Fruit fly (Drosophila melanogaster) whole organism, embryonic: ENCODE results near the gene qtc.

Experiments used
- Adf1 ChIP-seq: fragments of 200-800 bp; sonication (Bioruptor generic); IDR thresholded peaks from 2 replicates; pipeline ENCODE4 v1.3.6; 2022; ENCODE audit warnings: missing biosample characterization, missing genetic modification characterization
- Awh ChIP-seq: fragments of 200-800 bp; sonication (Bioruptor generic); IDR thresholded peaks from 2 replicates; pipeline ENCODE4, ENCODE4 v1.3.6; 2022; ENCODE audit warnings: missing biosample characterization, missing genetic modification characterization
- B-H2 ChIP-seq: fragments of 200-800 bp; sonication (Bioruptor generic); optimal IDR thresholded peaks from 2 replicates; lab custom pipeline; 2018; ENCODE audit warnings: missing biosample characterization, mild to moderate bottlenecking, missing genetic modification characterization
- CG11247 ChIP-seq: fragments of 200-800 bp; sonication (Bioruptor generic); IDR thresholded peaks from 2 replicates; pipeline ENCODE4 v1.3.6; 2022; ENCODE audit warnings: missing biosample characterization, missing genetic modification characterization
- CG11504 ChIP-seq: fragments of 200-800 bp; sonication (Bioruptor generic); optimal IDR thresholded peaks from 3 replicates; lab custom pipeline; 2019; ENCODE audit warnings: missing biosample characterization, mild to moderate bottlenecking, missing genetic modification characterization, moderate library complexity
- CG12942 ChIP-seq: fragments of 200-800 bp; sonication (Bioruptor generic); optimal IDR thresholded peaks from 3 replicates; lab custom pipeline; 2016; ENCODE audit warnings: missing biosample characterization, missing genetic modification characterization
- CG13894 ChIP-seq: fragments of 200-800 bp; sonication (Bioruptor generic); optimal IDR thresholded peaks from 3 replicates; lab custom pipeline; 2018; ENCODE audit warnings: missing biosample characterization, mild to moderate bottlenecking, missing genetic modification characterization, moderate library complexity
- CG14710 ChIP-seq: fragments of 200-800 bp; sonication (Bioruptor generic); optimal IDR thresholded peaks from 3 replicates; lab custom pipeline; 2019; ENCODE audit warnings: missing biosample characterization, mild to moderate bottlenecking, missing genetic modification characterization, moderate library complexity
- CG15601 ChIP-seq: fragments of 200-800 bp; sonication (Bioruptor generic); optimal IDR thresholded peaks from 3 replicates; lab custom pipeline; 2019; ENCODE audit warnings: missing biosample characterization, mild to moderate bottlenecking, missing genetic modification characterization, moderate library complexity
- CG15696 ChIP-seq: fragments of 200-800 bp; sonication (Bioruptor generic); optimal IDR thresholded peaks from 2 replicates; lab custom pipeline; 2019; ENCODE audit warnings: missing biosample characterization, mild to moderate bottlenecking, missing genetic modification characterization, moderate library complexity
- CG1602 ChIP-seq: fragments of 200-800 bp; sonication (Bioruptor generic); optimal IDR thresholded peaks from 3 replicates; lab custom pipeline; 2016; ENCODE audit warnings: missing biosample characterization, missing genetic modification characterization
- CG16813 ChIP-seq: fragments of 200-800 bp; sonication (Bioruptor generic); IDR thresholded peaks from 3 replicates; pipeline ENCODE4 v1.3.6; 2022; ENCODE audit warnings: missing biosample characterization, missing genetic modification characterization; ENCODE audit not compliant: partially characterized antibody
- CG2678 ChIP-seq: fragments of 200-800 bp; sonication (Bioruptor generic); optimal IDR thresholded peaks from 3 replicates; lab custom pipeline; 2019; ENCODE audit warnings: missing biosample characterization, mild to moderate bottlenecking, missing genetic modification characterization, moderate library complexity
- CG2875 ChIP-seq: fragments of 200-800 bp; sonication (Bioruptor generic); optimal IDR thresholded peaks from 2 replicates; lab custom pipeline; 2017; ENCODE audit warnings: missing biosample characterization, mild to moderate bottlenecking, missing genetic modification characterization, missing genetic modification reagents
- CG34224 ChIP-seq: fragments of 200-800 bp; sonication (Bioruptor generic); IDR thresholded peaks from 3 replicates; pipeline ENCODE4 v1.3.6; 2022; ENCODE audit warnings: missing biosample characterization, missing genetic modification characterization; ENCODE audit not compliant: partially characterized antibody
- CG43689 ChIP-seq: fragments of 200-800 bp; sonication (Bioruptor generic); IDR thresholded peaks from 2 replicates; pipeline ENCODE4 v1.3.6; 2022; ENCODE audit warnings: missing biosample characterization, missing genetic modification characterization
- CG4617 ChIP-seq: fragments of 200-800 bp; sonication (Bioruptor generic); optimal IDR thresholded peaks from 3 replicates; lab custom pipeline; 2016; ENCODE audit warnings: missing biosample characterization, missing genetic modification characterization, borderline replicate concordance
- CG8290 ChIP-seq, 3 experiments: fragments of 200-800 bp; sonication (Bioruptor generic); optimal IDR thresholded peaks; 2 replicates each; lab custom pipeline; 2016 to 2019; ENCODE audit warnings: missing biosample characterization in 3 of 3, missing genetic modification characterization in 3 of 3, mild to moderate bottlenecking in 2 of 3, moderate library complexity in 1 of 3
- CG8765 ChIP-seq: fragments of 200-800 bp; sonication (Bioruptor generic); IDR thresholded peaks from 2 replicates; pipeline ENCODE4 v1.3.6; 2022; ENCODE audit warnings: missing biosample characterization, missing genetic modification characterization
- CG9876 ChIP-seq: fragments of 200-800 bp; sonication (Bioruptor generic); optimal IDR thresholded peaks from 2 replicates; lab custom pipeline; 2016; ENCODE audit warnings: missing biosample characterization, missing genetic modification characterization
- Gug ChIP-seq: fragments of 200-800 bp; sonication (Bioruptor generic); IDR thresholded peaks from 4 replicates; pipeline ENCODE4 v1.3.6; 2022; ENCODE audit warnings: missing biosample characterization, missing genetic modification characterization
- HHEX ChIP-seq: fragments of 200-800 bp; sonication (Bioruptor generic); optimal IDR thresholded peaks from 3 replicates; lab custom pipeline; 2017; ENCODE audit warnings: missing biosample characterization, mild to moderate bottlenecking, missing genetic modification characterization, missing genetic modification reagents
- Med ChIP-seq: fragments of 200-800 bp; sonication (Bioruptor generic); peaks from one replicate; lab custom pipeline; 2016; ENCODE audit warnings: missing biosample characterization, missing genetic modification characterization, mild to moderate bottlenecking, inconsistent platforms, moderate library complexity
- NC2β ChIP-seq: fragments of 200-800 bp; sonication (Bioruptor generic); optimal IDR thresholded peaks from 2 replicates; lab custom pipeline; 2016; ENCODE audit warnings: missing biosample characterization, missing genetic modification characterization
- Nf-YC ChIP-seq: fragments of 200-800 bp; optimal IDR thresholded peaks from 3 replicates; lab custom pipeline; 2019; ENCODE audit warnings: missing biosample characterization, mild to moderate bottlenecking, missing genetic modification characterization, moderate library complexity
- Rfx ChIP-seq: fragments of 200-800 bp; sonication (Bioruptor generic); IDR thresholded peaks from 2 replicates; pipeline ENCODE4 v1.3.6; 2022; ENCODE audit warnings: missing biosample characterization, missing genetic modification characterization
- Sin3A ChIP-seq: fragments of >200 bp; optimal IDR thresholded peaks from 2 replicates; lab custom pipeline; 2018
- Sry-δ ChIP-seq: fragments of 200-800 bp; sonication (Bioruptor generic); optimal IDR thresholded peaks from 2 replicates; lab custom pipeline; 2016; ENCODE audit warnings: missing biosample characterization, missing genetic modification characterization
- TFAM ChIP-seq: fragments of 200-800 bp; sonication (Bioruptor generic); optimal IDR thresholded peaks from 2 replicates; lab custom pipeline; 2017; ENCODE audit warnings: missing biosample characterization, missing genetic modification characterization, inconsistent platforms
- Xbp1 ChIP-seq: fragments of 200-800 bp; sonication (Bioruptor generic); optimal IDR thresholded peaks from 3 replicates; lab custom pipeline; 2016; ENCODE audit warnings: missing biosample characterization, mild to moderate bottlenecking, missing genetic modification characterization
- ash1 ChIP-seq: fragments of 200-800 bp; sonication (Bioruptor generic); optimal IDR thresholded peaks from 2 replicates; lab custom pipeline; 2018; ENCODE audit warnings: missing biosample characterization, mild to moderate bottlenecking, missing genetic modification characterization
- ato ChIP-seq: fragments of 200-800 bp; sonication (Bioruptor generic); IDR thresholded peaks from 2 replicates; pipeline ENCODE4 v1.3.6; 2022; ENCODE audit warnings: missing biosample characterization, missing genetic modification characterization; ENCODE audit not compliant: partially characterized antibody
- bab2 ChIP-seq: fragments of 200-800 bp; sonication (Bioruptor generic); optimal IDR thresholded peaks from 2 replicates; lab custom pipeline; 2016; ENCODE audit warnings: missing biosample characterization, missing genetic modification characterization
- bbx ChIP-seq: fragments of 200-800 bp; sonication (Bioruptor generic); IDR thresholded peaks from 2 replicates; pipeline ENCODE4 v1.3.6; 2022; ENCODE audit warnings: missing biosample characterization, missing genetic modification characterization; ENCODE audit not compliant: partially characterized antibody
- crc ChIP-seq: fragments of 200-800 bp; sonication (Bioruptor generic); optimal IDR thresholded peaks from 2 replicates; lab custom pipeline; 2016; ENCODE audit warnings: missing biosample characterization, missing genetic modification characterization
- exex ChIP-seq: fragments of 200-800 bp; sonication (Bioruptor generic); optimal IDR thresholded peaks from 4 replicates; lab custom pipeline; 2018; ENCODE audit warnings: missing biosample characterization, mild to moderate bottlenecking, missing genetic modification characterization, moderate library complexity
- gcm ChIP-seq: fragments of 200-800 bp; sonication (Bioruptor generic); optimal IDR thresholded peaks from 2 replicates; lab custom pipeline; 2019; ENCODE audit warnings: missing biosample characterization, mild to moderate bottlenecking, missing genetic modification characterization, moderate library complexity
- gfzf ChIP-seq: fragments of 200-800 bp; sonication (Bioruptor generic); optimal IDR thresholded peaks from 2 replicates; lab custom pipeline; 2016; ENCODE audit warnings: missing biosample characterization, mild to moderate bottlenecking, missing genetic modification characterization, moderate library complexity
- gsb ChIP-seq: fragments of 200-800 bp; sonication (Bioruptor generic); IDR thresholded peaks from 2 replicates; pipeline ENCODE4 v1.3.6; 2022; ENCODE audit warnings: missing biosample characterization, missing genetic modification characterization
- jumu ChIP-seq: fragments of 200-800 bp; sonication (Bioruptor generic); optimal IDR thresholded peaks from 3 replicates; lab custom pipeline; 2016; ENCODE audit warnings: missing biosample characterization, missing genetic modification characterization
- lilli ChIP-seq: fragments of 200-800 bp; sonication (Bioruptor generic); optimal IDR thresholded peaks from 3 replicates; lab custom pipeline; 2016; ENCODE audit warnings: missing biosample characterization, missing genetic modification characterization
- nerfin-2 ChIP-seq: fragments of 200-800 bp; sonication (Bioruptor generic); IDR thresholded peaks from 2 replicates; pipeline ENCODE4 v1.3.6; 2022; ENCODE audit warnings: missing biosample characterization, missing genetic modification characterization; ENCODE audit not compliant: partially characterized antibody
- ranshi ChIP-seq: fragments of 200-800 bp; sonication (Bioruptor generic); IDR thresholded peaks from 2 replicates; pipeline ENCODE4 v1.3.6; 2022; ENCODE audit warnings: missing biosample characterization, missing genetic modification characterization
- repo ChIP-seq: fragments of 200-800 bp; sonication (Bioruptor generic); optimal IDR thresholded peaks from 2 replicates; lab custom pipeline; 2016; ENCODE audit warnings: missing biosample characterization, missing genetic modification characterization
- ttk ChIP-seq: fragments of 200-800 bp; sonication (Bioruptor generic); IDR thresholded peaks from 2 replicates; pipeline ENCODE4 v2.1.2; 2022; ENCODE audit warnings: missing biosample characterization, missing genetic modification characterization
- zen ChIP-seq: fragments of 200-800 bp; sonication (Bioruptor generic); optimal IDR thresholded peaks from 3 replicates; lab custom pipeline; 2018; ENCODE audit warnings: missing biosample characterization, mild to moderate bottlenecking, missing genetic modification characterization, moderate library complexity

The qtc gene

dm6 chr2L:5052367-5052914 lies 8.2 kb upstream of the qtc start, which contains the start of gene senju (continued):
- TF ChIP-seq CG8765 (GFP tag; lab: Robert Waterston, UW) = peak; percentile 50
- peak; percentile 85 for TF ChIP-seq ranshi (GFP tag; lab: Robert Waterston, UW)
- peak; percentile 81 for TF ChIP-seq Gug (GFP tag; lab: Robert Waterston, UW)
- TF ChIP-seq gcm (GFP tag; lab: Kevin White, UChicago) = peak; percentile 41
- peak; percentile 45 for TF ChIP-seq Sry-δ (GFP tag; lab: Kevin White, UChicago)
- TF ChIP-seq Adf1 (GFP tag; lab: Robert Waterston, UW) = peak; percentile 62
- peak; percentile 83 for TF ChIP-seq Awh (GFP tag; lab: Robert Waterston, UW)
- peak; percentile 80 for TF ChIP-seq CG2875 (GFP tag; lab: Kevin White, UChicago)
- peak; percentile 69 for TF ChIP-seq CG1602 (GFP tag; lab: Kevin White, UChicago)
- peak; percentile 72 for TF ChIP-seq CG8290 (GFP tag; optimal IDR thresholded peaks at IDR 0.05; lab: Kevin White, UChicago)
- TF ChIP-seq CG8290 (tag; optimal IDR thresholded peaks at IDR 0.05; lab: Kevin White, UChicago) = peak; percentile 33 to 91
- peak; percentile 44 for TF ChIP-seq gfzf (GFP tag; lab: Kevin White, UChicago)
- TF ChIP-seq zen (tag; lab: Kevin White, UChicago) = peak; percentile 53
- TF ChIP-seq nerfin-2 (GFP tag; lab: Robert Waterston, UW) = no peak

DNA sequence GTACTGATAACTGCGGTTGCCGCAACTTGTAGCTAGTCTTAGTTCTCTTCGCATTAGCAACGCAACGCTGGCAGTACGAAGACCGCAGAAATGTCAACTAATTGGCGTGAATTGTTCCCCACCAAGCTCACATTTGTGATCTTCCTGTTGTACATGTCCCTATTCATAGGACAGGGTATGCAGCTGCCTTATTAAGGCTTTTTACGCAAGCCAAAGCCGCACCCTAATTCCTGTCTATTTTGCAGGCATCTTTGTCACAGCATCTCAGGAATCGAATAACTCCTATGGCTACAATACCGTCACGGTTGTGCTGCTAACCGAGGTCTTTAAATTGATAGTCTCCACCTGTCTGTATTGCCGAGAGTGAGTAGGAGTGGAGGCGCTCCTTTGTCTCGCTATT lies 7.6 kb upstream of the qtc start, which contains the start of gene eIF3h:
eIF3h (minus strand) TSS at position 101 of the 400 bp plus-strand sequence.
- TF ChIP-seq CG11247 (GFP tag; lab: Robert Waterston, UW) (no peak), CG11504 (tag; lab: Kevin White, UChicago) (peak; percentile 42), CG43689 (GFP tag; lab: Robert Waterston, UW) (no peak), jumu (GFP tag; lab: Kevin White, UChicago) (no peak)

DNA sequence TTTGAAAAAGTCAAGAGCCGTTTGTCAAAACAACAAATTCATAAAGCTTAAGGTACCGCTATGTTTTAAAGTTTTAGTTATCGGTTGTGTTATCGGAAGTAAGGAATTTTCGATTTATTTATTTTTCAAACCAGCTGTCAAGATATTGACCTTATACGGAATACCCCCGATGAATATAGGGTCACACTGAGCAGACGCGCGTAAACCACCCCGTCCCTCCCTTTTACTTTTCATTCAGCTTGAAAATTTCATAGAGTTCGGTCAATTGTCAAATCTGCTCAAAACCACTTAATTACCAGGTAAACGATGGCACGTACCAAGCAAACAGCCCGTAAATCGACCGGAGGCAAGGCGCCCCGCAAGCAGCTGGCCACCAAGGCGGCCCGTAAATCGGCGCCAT lies 5.7 kb upstream of the qtc start, which contains the start of the genes CG14036 and His3.3A:
CG14036 (minus strand) TSS at position 64 of the 400 bp plus-strand sequence.
His3.3A (plus strand) TSS at position 106 of the 400 bp plus-strand sequence.
- TF ChIP-seq CG15696 (tag; lab: Kevin White, UChicago) (peak; percentile 21), lilli (GFP tag; lab: Kevin White, UChicago) (peak; percentile 38), crc (GFP tag; lab: Kevin White, UChicago) (no peak), Med (GFP tag; lab: Kevin White, UChicago) (peak; percentile 87), CG16813 (peak; percentile 69), gsb (0 out of 2 replicates have a peak, but pooled peaks have one; percentile 32), CG4617 (peak; percentile 43), exex (tag; lab: Kevin White, UChicago) (no peak), CG13894 (tag; lab: Kevin White, UChicago) (peak; percentile 41), bbx (GFP tag; lab: Robert Waterston, UW) (peak; percentile 60), CG9876 (no peak), CG15601 (tag; lab: Kevin White, UChicago) (peak; percentile 23), Xbp1 (GFP tag; lab: Kevin White, UChicago) (peak; percentile 18), NC2β (GFP tag; lab: Kevin White, UChicago) (peak; percentile 4), repo (GFP tag; lab: Kevin White, UChicago) (no peak), CG12942 (no peak), Rfx (GFP tag; lab: Robert Waterston, UW) (peak; percentile 42), ash1 (GFP tag; lab: Kevin White, UChicago) (peak; percentile 13), HHEX (GFP tag; lab: Kevin White, UChicago) (peak; percentile 24), Nf-YC (peak; percentile 37), ttk (GFP tag; lab: Robert Waterston, UW) (no peak), CG34224 (GFP tag; lab: Robert Waterston, UW) (peak; percentile 80), jumu (GFP tag; lab: Kevin White, UChicago) (peak; percentile 24), CG2678 (tag; lab: Kevin White, UChicago) (peak; percentile 14), Sin3A (lab: Kevin White, UChicago) (peak; percentile 46), ato (GFP tag; lab: Robert Waterston, UW) (0 out of 2 replicates have a peak, but pooled peaks have one; percentile 25), B-H2 (peak; percentile 30), CG14710 (tag; lab: Kevin White, UChicago) (peak; percentile 97), TFAM (GFP tag; lab: Kevin White, UChicago) (no peak), bab2 (GFP tag; lab: Kevin White, UChicago) (peak; percentile 6)
